Fruit fly (Drosophila melanogaster): ENCODE measurements around the gene cad.
A peak's percentile ranks its signal among the peaks of the same experiment; 100 is the strongest.

Gene cad

DNA sequence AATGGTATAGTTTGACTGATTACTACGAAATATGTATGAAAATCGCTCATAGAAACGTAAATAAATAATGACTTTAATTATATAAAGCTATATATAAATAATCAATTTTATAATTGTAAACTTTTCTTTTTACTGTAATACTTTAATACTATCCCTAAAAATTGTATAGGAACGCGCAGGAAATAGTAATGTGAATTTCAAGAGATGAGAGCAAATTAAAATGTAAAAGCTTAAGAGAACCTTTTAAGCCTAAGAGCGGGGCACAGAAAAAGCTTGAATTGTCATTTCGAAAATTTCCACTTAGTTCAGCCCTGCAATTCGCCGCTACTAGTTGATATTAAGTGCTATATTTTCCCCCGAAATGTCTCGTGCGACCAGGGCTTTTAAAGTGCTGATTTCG lies 58.8 kb downstream of the cad start, which contains the start of gene CG31673:
TSS of gene CG31673 (plus strand) at position 301 of the 400 bp plus-strand sequence.
- TF ChIP-seq Trl (optimal IDR thresholded peaks at IDR 0.05) (peak; percentile 38 to 63), Trl (GFP tag; optimal IDR thresholded peaks at IDR 0.05) (no peak), Myb (GFP tag; optimal IDR thresholded peaks at IDR 0.05) (no peak), CG1602 (GFP tag; optimal IDR thresholded peaks at IDR 0.05) (no peak), HLH54F (GFP tag; optimal IDR thresholded peaks at IDR 0.05) (no peak), CG11398 (GFP tag; optimal IDR thresholded peaks at IDR 0.05) (no peak), hbn (GFP tag; IDR thresholded peaks at IDR 0.05; ENCODE audit: partially characterized antibody) (no peak)

DNA sequence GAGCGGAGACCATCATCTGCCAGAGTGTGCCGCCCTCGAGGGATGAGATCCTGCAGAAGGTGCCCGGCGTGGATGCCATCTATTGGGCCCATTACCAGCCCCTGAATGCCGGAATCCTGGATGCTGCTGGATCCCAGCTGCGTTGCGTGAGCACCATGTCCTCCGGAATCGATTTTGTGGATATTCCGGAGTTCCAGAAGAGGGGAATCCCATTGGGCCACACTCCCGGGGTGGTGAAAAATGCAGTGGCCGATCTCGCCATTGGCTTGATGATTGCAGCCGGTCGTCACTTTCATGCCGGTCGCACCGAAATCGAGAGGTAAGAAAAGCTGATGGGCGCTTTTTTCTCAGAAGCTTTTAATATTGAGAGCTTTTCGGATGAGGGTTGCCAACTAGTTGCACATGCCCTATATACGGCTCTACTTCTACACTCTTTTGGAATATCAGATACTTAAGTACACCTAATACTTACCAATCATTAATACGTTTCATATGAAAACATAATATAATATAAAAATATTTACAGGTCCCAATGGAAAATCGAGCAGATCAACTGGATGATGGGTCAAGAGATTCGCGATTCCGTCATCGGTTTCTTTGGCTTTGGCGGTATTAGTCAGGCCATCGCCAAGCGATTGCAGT lies 59.3 kb downstream of the cad start:
- TF ChIP-seq prd (optimal IDR thresholded peaks at IDR 0.05) (no peak), prd (GFP tag; IDR thresholded peaks at IDR 0.05) (no peak), fd102C (GFP tag; optimal IDR thresholded peaks at IDR 0.05) (no peak), CG3163 (GFP tag; optimal IDR thresholded peaks at IDR 0.05) (peak; percentile 86), CG5245 (GFP tag; optimal IDR thresholded peaks at IDR 0.05) (no peak), MBD-R2 (GFP tag; IDR thresholded peaks at IDR 0.05) (peak; percentile 19; the same call in 1 of the 2 replicates), CG13424 (tag; optimal IDR thresholded peaks at IDR 0.05) (peak; percentile 30), bcd (GFP tag; optimal IDR thresholded peaks at IDR 0.05) (peak; percentile 4), sob (GFP tag; IDR thresholded peaks at IDR 0.05) (peak; percentile 9; the same call in 1 of the 2 replicates), MTF-1 (GFP tag; optimal IDR thresholded peaks at IDR 0.05; ENCODE audit: borderline replicate concordance) (no peak), exex (tag; optimal IDR thresholded peaks at IDR 0.05) (peak; percentile 17), lbe (GFP tag; optimal IDR thresholded peaks at IDR 0.05) (peak; percentile 33), Meics (GFP tag; optimal IDR thresholded peaks at IDR 0.05) (peak; percentile 3), Adf1 (GFP tag; IDR thresholded peaks at IDR 0.05) (no peak), Mad (GFP tag; optimal IDR thresholded peaks at IDR 0.05) (no peak), CG12071 (GFP tag; optimal IDR thresholded peaks at IDR 0.05) (no peak), CG4424 (GFP tag; optimal IDR thresholded peaks at IDR 0.05) (no peak), Asciz (GFP tag; optimal IDR thresholded peaks at IDR 0.05) (no peak), ac (GFP tag; optimal IDR thresholded peaks at IDR 0.05) (no peak), CG7839 (tag; optimal IDR thresholded peaks at IDR 0.05) (peak; percentile 3), Med (GFP tag) (peak; percentile 39), sug (tag; optimal IDR thresholded peaks at IDR 0.05) (peak; percentile 26), vvl (GFP tag; IDR thresholded peaks at IDR 0.05) (0 out of 2 replicates have a peak, but pooled peaks have one; percentile 33), CG9932 (GFP tag; IDR thresholded peaks at IDR 0.05) (peak; percentile 27), CG6654 (GFP tag; optimal IDR thresholded peaks at IDR 0.05) (no peak), CG7271 (tag; optimal IDR thresholded peaks at IDR 0.05) (no peak), CG2712 (tag; optimal IDR thresholded peaks at IDR 0.05) (no peak), CTCF (GFP tag; optimal IDR thresholded peaks at IDR 0.05) (peak; percentile 19), CG32532 (GFP tag; IDR thresholded peaks at IDR 0.05) (peak; percentile 22; the same call in 1 of the 2 replicates), CG7372 (GFP tag; IDR thresholded peaks at IDR 0.05) (no peak), B-H2 (GFP tag; optimal IDR thresholded peaks at IDR 0.05) (peak; percentile 45), Rfx (GFP tag; IDR thresholded peaks at IDR 0.05) (peak; percentile 32; the same call in 1 of the 2 replicates), D19A (tag; optimal IDR thresholded peaks at IDR 0.05) (peak; percentile 50), CG11504 (tag; optimal IDR thresholded peaks at IDR 0.05) (peak; percentile 26), CG15269 (tag; optimal IDR thresholded peaks at IDR 0.05) (peak; percentile 5), dmrt99B (tag; optimal IDR thresholded peaks at IDR 0.05) (no peak), CG13287 (GFP tag; IDR thresholded peaks at IDR 0.05; ENCODE audit: partially characterized antibody) (peak; percentile 18; the same call in 1 of the 2 replicates), eve (GFP tag; optimal IDR thresholded peaks at IDR 0.05) (no peak), H15 (GFP tag; IDR thresholded peaks at IDR 0.05) (no peak), scrt (GFP tag; optimal IDR thresholded peaks at IDR 0.05) (no peak), CG13296 (GFP tag; optimal IDR thresholded peaks at IDR 0.05) (peak; percentile 47), CG11695 (GFP tag; IDR thresholded peaks at IDR 0.05) (0 out of 3 replicates have a peak, but pooled peaks have one; percentile 9), CG12219 (GFP tag; optimal IDR thresholded peaks at IDR 0.05) (no peak)

All from whole organism, embryonic.